Fruit fly (Drosophila melanogaster): Measurements from ENCODE around the gene to.

to gene

DNA sequence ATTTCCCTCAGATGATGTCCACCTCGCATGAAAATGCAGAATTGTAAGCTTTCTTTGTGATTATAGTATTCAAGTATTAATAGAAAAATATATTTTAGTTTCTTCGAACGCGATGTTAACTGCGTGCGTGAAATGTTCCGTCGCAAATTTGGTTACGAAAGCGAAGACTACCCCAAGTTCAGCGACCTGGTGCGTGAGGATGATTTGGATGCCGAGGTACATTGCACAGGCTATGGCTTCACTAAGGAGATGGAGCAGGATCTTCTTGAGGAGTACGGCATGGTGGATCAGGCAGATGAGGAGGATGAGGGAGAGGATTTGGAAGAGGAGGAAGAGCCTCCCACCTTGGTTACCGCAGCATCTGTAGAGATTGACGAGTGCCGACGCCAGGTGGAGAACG lies 26.8 kb downstream of the to start:
- TF ChIP-seq dl (GFP tag; optimal IDR thresholded peaks at IDR 0.05; ENCODE audit: insufficient read depth in 1 of 2, partially characterized antibody in 2 of 2), result no peak
- TF ChIP-seq Vsx2 (GFP tag; optimal IDR thresholded peaks at IDR 0.05; ENCODE audit: partially characterized antibody), result no peak
- TF ChIP-seq dsf (GFP tag; optimal IDR thresholded peaks at IDR 0.05; ENCODE audit: borderline replicate concordance), result no peak
- no peak for TF ChIP-seq Myc (optimal IDR thresholded peaks at IDR 0.05)
- no peak for TF ChIP-seq CG9705 (GFP tag; optimal IDR thresholded peaks at IDR 0.05)
- no peak for TF ChIP-seq rgr (GFP tag; optimal IDR thresholded peaks at IDR 0.05)
- TF ChIP-seq pan (optimal IDR thresholded peaks at IDR 0.05), result no peak
- TF ChIP-seq N (GFP tag; optimal IDR thresholded peaks at IDR 0.05), result no peak
- TF ChIP-seq Abd-B (GFP tag; optimal IDR thresholded peaks at IDR 0.05), result no peak
- no peak for TF ChIP-seq h (GFP tag; optimal IDR thresholded peaks at IDR 0.05)
- TF ChIP-seq dmrt93B (GFP tag; optimal IDR thresholded peaks at IDR 0.05), result no peak
- TF ChIP-seq GATAd (GFP tag; optimal IDR thresholded peaks at IDR 0.05), result no peak
- TF ChIP-seq fru (GFP tag; optimal IDR thresholded peaks at IDR 0.05), result no peak
- no peak for TF ChIP-seq jim (GFP tag; optimal IDR thresholded peaks at IDR 0.05)
- no peak for TF ChIP-seq HLH106 (tag; optimal IDR thresholded peaks at IDR 0.05)
- TF ChIP-seq sv (GFP tag; optimal IDR thresholded peaks at IDR 0.05), result no peak
- no peak for TF ChIP-seq lola (GFP tag; optimal IDR thresholded peaks at IDR 0.05)

dm6 chr3R:25269909-25270308 lies 29.9 kb downstream of the to start, which contains the start of the genes CG11889 and CG11891:
Gene CG11889 (plus strand): TSS chr3R:25270209.
Gene CG11891 (plus strand): TSS chr3R:25270209.
- TF ChIP-seq dsf (GFP tag; optimal IDR thresholded peaks at IDR 0.05; ENCODE audit: borderline replicate concordance), result no peak
- TF ChIP-seq Rel (GFP tag; optimal IDR thresholded peaks at IDR 0.05), result no peak
- TF ChIP-seq Rel (tag; optimal IDR thresholded peaks at IDR 0.05), result no peak
- TF ChIP-seq h (GFP tag; optimal IDR thresholded peaks at IDR 0.05), result no peak
- no peak for TF ChIP-seq Hnf4 (GFP tag; optimal IDR thresholded peaks at IDR 0.05)
- no peak for TF ChIP-seq fru (GFP tag; optimal IDR thresholded peaks at IDR 0.05)
- no peak for TF ChIP-seq CG9705 (GFP tag; optimal IDR thresholded peaks at IDR 0.05)
- no peak for TF ChIP-seq foxo (GFP tag; optimal IDR thresholded peaks at IDR 0.05)
- TF ChIP-seq Hr78 (GFP tag; optimal IDR thresholded peaks at IDR 0.05), result no peak
- TF ChIP-seq Jra (GFP tag; optimal IDR thresholded peaks at IDR 0.05), result no peak
- TF ChIP-seq dmrt93B (GFP tag; optimal IDR thresholded peaks at IDR 0.05), result no peak
- TF ChIP-seq brk (GFP tag; optimal IDR thresholded peaks at IDR 0.05), result no peak
- TF ChIP-seq lola (GFP tag; optimal IDR thresholded peaks at IDR 0.05), result no peak
- TF ChIP-seq ey (GFP tag; optimal IDR thresholded peaks at IDR 0.05), result no peak
- TF ChIP-seq Dfd (GFP tag; optimal IDR thresholded peaks at IDR 0.05), result no peak
- no peak for TF ChIP-seq br (GFP tag; optimal IDR thresholded peaks at IDR 0.05)
- no peak for TF ChIP-seq GATAd (GFP tag; optimal IDR thresholded peaks at IDR 0.05)
- TF ChIP-seq sage (GFP tag; optimal IDR thresholded peaks at IDR 0.05), result no peak
- no peak for TF ChIP-seq psq (GFP tag; optimal IDR thresholded peaks at IDR 0.05)

DNA sequence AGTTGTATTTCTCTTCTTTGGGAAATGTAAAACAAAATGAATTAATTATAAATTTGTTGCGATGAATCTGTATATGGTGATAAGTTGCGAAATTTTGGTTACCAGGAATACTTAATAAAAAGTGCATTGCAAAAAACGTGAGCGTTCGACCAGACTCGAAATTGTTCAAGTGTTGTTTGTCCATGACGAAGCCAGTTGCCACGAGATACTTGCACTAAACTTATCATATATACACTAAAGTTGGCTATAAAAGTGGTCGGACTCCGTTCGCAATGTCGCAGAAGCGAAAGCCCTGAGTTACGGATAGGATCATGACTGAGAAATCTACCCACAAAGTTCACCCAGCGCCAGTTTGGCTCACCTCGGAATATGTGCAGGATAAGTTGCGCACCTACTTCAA lies 33.6 kb downstream of the to start, which contains the start of gene CG11878:
CG11878 (plus strand) TSS at position 301 of the 400 bp plus-strand sequence.
- TF ChIP-seq pan (optimal IDR thresholded peaks at IDR 0.05) (no peak), HLH106 (tag; optimal IDR thresholded peaks at IDR 0.05) (no peak), lola (GFP tag; optimal IDR thresholded peaks at IDR 0.05) (no peak), Hr78 (GFP tag; optimal IDR thresholded peaks at IDR 0.05) (no peak), Sp1 (GFP tag; optimal IDR thresholded peaks at IDR 0.05) (no peak), Abd-B (GFP tag; optimal IDR thresholded peaks at IDR 0.05) (no peak), Vsx2 (GFP tag; optimal IDR thresholded peaks at IDR 0.05; ENCODE audit: partially characterized antibody) (no peak), ey (GFP tag; optimal IDR thresholded peaks at IDR 0.05) (no peak), sage (GFP tag; optimal IDR thresholded peaks at IDR 0.05) (no peak), Jra (GFP tag; optimal IDR thresholded peaks at IDR 0.05) (no peak), rgr (GFP tag; optimal IDR thresholded peaks at IDR 0.05) (no peak), sv (GFP tag; optimal IDR thresholded peaks at IDR 0.05) (no peak), tai (GFP tag; optimal IDR thresholded peaks at IDR 0.05) (no peak), brk (GFP tag; optimal IDR thresholded peaks at IDR 0.05) (no peak), jim (GFP tag; optimal IDR thresholded peaks at IDR 0.05) (no peak), fru (GFP tag; optimal IDR thresholded peaks at IDR 0.05) (no peak), Dfd (GFP tag; optimal IDR thresholded peaks at IDR 0.05) (no peak), GATAd (GFP tag; optimal IDR thresholded peaks at IDR 0.05) (no peak), dsf (GFP tag; optimal IDR thresholded peaks at IDR 0.05; ENCODE audit: borderline replicate concordance) (no peak), CG9705 (GFP tag; optimal IDR thresholded peaks at IDR 0.05) (no peak)

dm6 chr3R:25275276-25275675 lies 35.3 kb downstream of the to start:
- no peak for TF ChIP-seq sage (GFP tag; optimal IDR thresholded peaks at IDR 0.05)
- no peak for TF ChIP-seq sv (GFP tag; optimal IDR thresholded peaks at IDR 0.05)
- TF ChIP-seq rgr (GFP tag; optimal IDR thresholded peaks at IDR 0.05), result no peak
- no peak for TF ChIP-seq Abd-B (GFP tag; optimal IDR thresholded peaks at IDR 0.05)
- no peak for TF ChIP-seq woc (GFP tag; optimal IDR thresholded peaks at IDR 0.05)
- no peak for TF ChIP-seq psq (GFP tag; optimal IDR thresholded peaks at IDR 0.05)

Measured in whole organism, wandering third instar larva.